Fruit fly (Drosophila melanogaster): ENCODE measurements around the gene CG9008.
A peak's percentile ranks its signal among the peaks of the same experiment; 100 is the strongest.

The CG9008 gene

dm6 chr2L:13780109-13780947 lies at the start of gene CG9008, which contains the start of gene p38b:
CG9008 (minus strand) TSS chr2L:13780165.
p38b (plus strand) TSS chr2L:13780689.
- peak; percentile 92 for TF ChIP-seq noc (tag; optimal IDR thresholded peaks at IDR 0.05)

dm6 chr2L:13829540-13829939 lies 49.6 kb upstream of the CG9008 start, which contains the start of the genes Arpc1 and Orc5:
Arpc1 (minus strand) TSS chr2L:13829741.
Orc5 (plus strand) TSS chr2L:13829837.
- no peak for TF ChIP-seq noc (tag; optimal IDR thresholded peaks at IDR 0.05)

- no peak for TF ChIP-seq noc (tag; optimal IDR thresholded peaks at IDR 0.05)
Measured at dm6 chr2L:13827557-13827956, 47.6 kb upstream of the CG9008 start, which contains the start of gene PolG1. PolG1 (minus strand) TSS chr2L:13827772.

DNA sequence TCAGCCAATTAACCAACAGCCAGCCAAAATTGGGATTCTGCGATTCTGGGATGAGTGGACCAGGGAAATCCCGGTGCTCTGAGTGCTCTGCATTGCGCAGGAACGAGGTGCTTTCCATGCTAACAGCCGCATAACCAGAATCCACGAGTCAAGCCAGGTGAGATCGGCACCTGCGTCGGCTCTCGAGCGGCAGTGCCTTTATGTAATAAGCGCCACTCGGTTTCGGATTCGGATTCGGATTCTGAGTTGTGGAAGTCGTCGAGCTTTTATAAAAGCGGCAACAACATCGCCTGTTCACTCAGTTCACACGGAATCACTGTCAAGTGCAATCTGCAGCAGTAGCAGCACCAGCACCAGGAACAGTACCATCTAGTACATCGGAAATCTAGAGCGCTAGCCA lies 41.0 kb upstream of the CG9008 start, which contains the start of gene b:
Gene b, plus strand, starts transcription at position 301 of the 400 bp plus-strand sequence.
- no peak for TF ChIP-seq noc (tag; optimal IDR thresholded peaks at IDR 0.05)

dm6 chr2L:13820176-13820575 lies 40.2 kb upstream of the CG9008 start:
- TF ChIP-seq noc (tag; optimal IDR thresholded peaks at IDR 0.05): no peak

dm6 chr2L:13813604-13814178 lies 33.7 kb upstream of the CG9008 start, which contains the start of gene Sos:
Sos (plus strand) TSS chr2L:13813816.
- TF ChIP-seq noc (tag; optimal IDR thresholded peaks at IDR 0.05): no peak

DNA sequence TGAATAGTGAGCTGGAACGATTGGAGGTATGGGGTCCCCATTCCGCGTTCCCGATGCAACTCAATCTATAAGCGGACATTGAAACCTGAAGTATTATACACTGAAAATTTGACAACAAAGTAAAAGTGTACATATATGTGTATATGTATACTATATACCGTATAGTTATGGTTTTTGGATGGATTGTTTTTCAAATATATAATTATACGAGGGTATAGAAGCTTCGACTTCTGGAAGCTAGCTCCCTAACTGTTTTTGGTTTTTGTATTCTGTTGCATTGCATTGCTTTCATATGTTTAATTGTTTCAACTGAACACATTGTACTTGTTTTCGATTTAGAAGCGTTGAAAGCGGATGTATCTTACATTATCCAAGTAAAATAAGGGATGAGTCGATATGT lies 33.2 kb upstream of the CG9008 start, which contains the start of gene CG16888:
Gene CG16888, minus strand, starts transcription at position 101 of the 400 bp plus-strand sequence.
- no peak for TF ChIP-seq noc (tag; optimal IDR thresholded peaks at IDR 0.05)

dm6 chr2L:13811323-13811722 lies 31.4 kb upstream of the CG9008 start, which contains the start of the genes Adat1 and CG16865:
Adat1 (minus strand) TSS chr2L:13811474.
CG16865 (plus strand) TSS chr2L:13811522.
- no peak for TF ChIP-seq noc (tag; optimal IDR thresholded peaks at IDR 0.05)

- TF ChIP-seq noc (tag; optimal IDR thresholded peaks at IDR 0.05): no peak
Measured at dm6 chr2L:13807959-13808358, 28.0 kb upstream of the CG9008 start.

DNA sequence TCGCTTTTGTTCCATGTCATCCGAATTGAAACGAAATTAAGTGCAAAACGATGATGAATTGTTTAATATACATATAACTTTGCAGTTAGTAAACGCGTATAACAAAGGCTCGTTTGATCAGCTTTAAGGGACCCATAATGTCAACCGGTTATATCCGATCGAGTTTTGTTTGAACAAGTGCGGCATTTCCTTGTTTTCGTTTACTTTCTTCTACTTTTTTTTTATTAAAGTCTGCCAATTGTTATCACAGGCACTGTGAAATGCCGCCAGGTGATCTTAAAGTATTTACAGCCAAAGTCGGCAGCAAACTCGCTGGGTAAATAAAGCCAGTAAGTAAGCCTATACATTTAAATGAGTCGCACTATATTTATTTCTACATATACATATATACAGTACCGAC lies 27.1 kb upstream of the CG9008 start:
- peak; percentile 32 for TF ChIP-seq noc (tag; optimal IDR thresholded peaks at IDR 0.05)

- TF ChIP-seq noc (tag; optimal IDR thresholded peaks at IDR 0.05): no peak
Measured at dm6 chr2L:13805170-13805569, 25.2 kb upstream of the CG9008 start.

dm6 chr2L:13804561-13805067 lies 24.6 kb upstream of the CG9008 start:
- no peak for TF ChIP-seq noc (tag; optimal IDR thresholded peaks at IDR 0.05)

DNA sequence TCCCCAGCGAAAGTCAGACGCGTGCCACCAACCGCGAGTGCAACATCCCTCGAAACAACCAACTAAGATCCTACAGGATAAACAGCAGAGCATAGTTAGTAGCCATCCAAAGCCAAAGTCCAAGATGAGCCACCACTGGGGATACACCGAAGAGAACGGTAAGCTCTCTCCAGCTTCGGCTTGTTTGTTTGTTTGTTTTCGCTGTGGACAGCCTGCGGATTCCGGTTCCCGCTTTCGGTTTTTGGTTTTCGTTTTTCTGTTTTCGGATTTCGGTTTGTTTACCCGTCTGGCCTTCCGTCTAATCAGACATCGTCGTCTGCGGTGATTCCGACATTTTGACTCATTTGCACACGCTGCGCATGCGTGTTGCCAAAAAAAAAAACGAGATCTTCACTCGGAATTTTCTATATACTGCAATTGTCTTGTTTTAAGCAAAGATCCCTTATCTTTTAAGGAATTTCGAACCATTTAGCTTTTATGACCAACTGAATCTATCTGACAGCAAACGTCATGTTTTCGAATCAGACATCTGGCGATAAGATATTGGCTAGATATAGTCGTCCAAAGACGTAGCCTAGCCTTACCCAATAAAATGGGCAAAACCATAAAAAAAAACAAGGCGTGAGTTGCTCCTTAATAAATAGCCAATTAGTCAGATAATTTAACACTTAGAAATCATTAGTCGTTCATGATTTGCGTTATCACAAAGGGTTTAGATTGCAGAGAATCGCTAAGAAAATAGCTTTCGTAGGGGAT lies 24.0 kb upstream of the CG9008 start:
- no peak for TF ChIP-seq noc (tag; optimal IDR thresholded peaks at IDR 0.05)

- TF ChIP-seq noc (tag; optimal IDR thresholded peaks at IDR 0.05): no peak
Measured at dm6 chr2L:13803032-13803661, 23.2 kb upstream of the CG9008 start, which contains the start of gene CAH1. CAH1 (plus strand) TSS chr2L:13803626.

DNA sequence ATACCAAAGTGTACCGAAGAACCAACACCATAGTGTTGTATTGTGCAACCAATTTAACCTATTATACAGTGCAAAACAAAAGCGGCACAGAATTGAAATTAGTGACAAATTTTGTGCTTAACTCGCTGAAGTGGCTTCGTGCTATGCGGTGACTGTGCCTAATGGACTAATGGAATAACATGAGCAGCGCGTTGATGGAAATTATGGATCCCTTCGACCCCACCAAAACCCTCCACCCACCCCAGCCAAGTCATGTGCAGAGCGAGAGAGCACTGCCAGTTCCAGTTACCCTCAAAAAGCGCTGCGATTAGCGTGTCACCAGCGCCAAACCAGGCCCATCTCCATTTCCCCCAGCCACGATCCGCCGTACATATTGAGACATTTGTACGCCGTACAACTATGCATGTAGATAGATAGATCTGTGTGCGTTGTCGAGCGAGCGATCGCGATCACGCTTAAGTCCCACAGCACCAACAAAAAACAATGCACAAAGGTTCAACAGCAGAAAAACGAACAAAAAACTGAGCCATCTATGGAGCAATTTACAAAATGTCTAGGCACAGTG lies 22.2 kb upstream of the CG9008 start:
- TF ChIP-seq noc (tag; optimal IDR thresholded peaks at IDR 0.05): no peak
